Worm (Caenorhabditis elegans): ENCODE measurements around the gene lsm-1.

DNA sequence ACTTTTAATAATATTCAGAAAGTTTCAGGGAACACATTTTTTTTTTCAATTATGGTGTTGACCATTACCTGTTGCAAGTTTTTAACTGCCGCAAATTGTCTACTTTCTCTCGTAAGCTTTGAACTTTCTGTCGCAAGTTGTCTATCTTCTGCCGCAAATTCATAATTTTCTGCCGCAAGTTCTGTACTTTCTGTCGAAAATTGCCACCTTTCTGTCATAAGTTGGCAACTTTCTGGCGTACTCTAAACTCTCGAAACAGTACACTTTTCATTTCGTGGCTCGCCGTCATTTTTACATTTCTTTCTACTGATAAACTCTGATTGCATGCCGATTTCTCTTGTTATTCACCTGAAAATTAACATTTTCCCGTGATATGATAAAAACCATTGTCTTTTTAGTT, 28.6 kb downstream of the lsm-1 start:
- TF ChIP-seq ceh-36 (tag; optimal IDR thresholded peaks at IDR 0.05) = no peak
- TF ChIP-seq hmg-4 (GFP tag; optimal IDR thresholded peaks at IDR 0.05) = no peak
- no peak for TF ChIP-seq B0310.2 (tag; optimal IDR thresholded peaks at IDR 0.05)
- TF ChIP-seq ama-1 (optimal IDR thresholded peaks at IDR 0.05) = no peak
- TF ChIP-seq sea-1 (GFP tag; conservative IDR thresholded peaks at IDR 0.05) = no peak
- no peak for TF ChIP-seq flt-1 (GFP tag; IDR thresholded peaks at IDR 0.05)

Data from whole organism, early embryonic.